Worm (Caenorhabditis elegans) whole organism, L2 larva: ENCODE measurements around the gene F41H10.4.

ENCODE experiments used
- C34F6.9 ChIP-seq: fragments of 150-350 bp; optimal IDR thresholded peaks from 2 replicates; lab custom pipeline; 2014; ENCODE audit warnings: missing biosample characterization, missing genetic modification characterization
- F13H6.1 ChIP-seq: sonication (generic microtip); optimal IDR thresholded peaks from 2 replicates; lab custom pipeline; 2016; ENCODE audit warnings: missing genetic modification characterization, missing compliant biosample characterization
- R02D3.7 ChIP-seq: fragments of 150-350 bp; optimal IDR thresholded peaks from 2 replicates; lab custom pipeline; 2014; ENCODE audit warnings: missing biosample characterization, missing genetic modification characterization
- Y55F3AM.14 ChIP-seq: fragments of 200-800 bp; sonication (Bioruptor generic); optimal IDR thresholded peaks from 2 replicates; lab custom pipeline; 2018; ENCODE audit warnings: mild to moderate bottlenecking, missing genetic modification characterization, missing compliant biosample characterization
- blmp-1 ChIP-seq: sonication (generic microtip); optimal IDR thresholded peaks from 2 replicates; lab custom pipeline; 2017; ENCODE audit warnings: missing genetic modification characterization, mild to moderate bottlenecking, missing compliant biosample characterization, antibody characterized with exemption, moderate library complexity; ENCODE audit not compliant: insufficient read depth
- crh-2 ChIP-seq: sonication (generic microtip); optimal IDR thresholded peaks from 2 replicates; lab custom pipeline; 2017; ENCODE audit warnings: missing biosample characterization, missing genetic modification characterization
- dmd-4 ChIP-seq: sonication (generic microtip); optimal IDR thresholded peaks from 2 replicates; lab custom pipeline; 2017; ENCODE audit warnings: missing biosample characterization, missing genetic modification characterization
- elt-1 ChIP-seq: fragments of 150-350 bp; optimal IDR thresholded peaks from 2 replicates; lab custom pipeline; 2014; ENCODE audit warnings: missing biosample characterization, missing genetic modification characterization
- elt-3 ChIP-seq: sonication (generic microtip); optimal IDR thresholded peaks from 2 replicates; lab custom pipeline; 2017; ENCODE audit warnings: missing biosample characterization, missing genetic modification characterization
- gmeb-1 ChIP-seq: fragments of 150-350 bp; optimal IDR thresholded peaks from 2 replicates; lab custom pipeline; 2014; ENCODE audit warnings: missing biosample characterization, missing genetic modification characterization
- lin-13 ChIP-seq: fragments of 150-350 bp; optimal IDR thresholded peaks from 2 replicates; lab custom pipeline; 2014; ENCODE audit warnings: missing biosample characterization, missing genetic modification reagents, missing genetic modification characterization
- lin-39 ChIP-seq: fragments of 150-350 bp; optimal IDR thresholded peaks from 2 replicates; lab custom pipeline; 2014; ENCODE audit warnings: missing biosample characterization, missing genetic modification reagents, missing genetic modification characterization
- lsy-2 ChIP-seq, 2 experiments: fragments of 150-350 bp in 1 of 2; sonication (generic microtip) in 1 of 2; optimal IDR thresholded peaks; 2 replicates each; lab custom pipeline; 2014 to 2017; ENCODE audit warnings: missing biosample characterization in 2 of 2, missing genetic modification characterization in 2 of 2
- mdl-1 ChIP-seq, 2 experiments: fragments of 150-350 bp in 1 of 2; sonication (generic microtip) in 1 of 2; optimal IDR thresholded peaks; 2 replicates each; lab custom pipeline; 2017; ENCODE audit warnings: missing biosample characterization in 2 of 2, missing genetic modification characterization in 2 of 2
- nhr-10 ChIP-seq: sonication (generic microtip); optimal IDR thresholded peaks from 2 replicates; lab custom pipeline; 2017; ENCODE audit warnings: missing biosample characterization, missing genetic modification characterization
- nhr-11 ChIP-seq: fragments of 150-350 bp; optimal IDR thresholded peaks from 2 replicates; lab custom pipeline; 2014; ENCODE audit warnings: missing biosample characterization, missing genetic modification characterization
- nhr-12 ChIP-seq: fragments of 150-350 bp; optimal IDR thresholded peaks from 2 replicates; lab custom pipeline; 2014; ENCODE audit warnings: missing biosample characterization, missing genetic modification characterization
- nhr-129 ChIP-seq: fragments of 150-350 bp; optimal IDR thresholded peaks from 2 replicates; lab custom pipeline; 2014; ENCODE audit warnings: missing biosample characterization, missing genetic modification characterization
- nhr-21 ChIP-seq: fragments of 150-350 bp; optimal IDR thresholded peaks from 2 replicates; lab custom pipeline; 2014; ENCODE audit warnings: missing biosample characterization, missing genetic modification characterization
- nhr-23 ChIP-seq: fragments of 150-350 bp; optimal IDR thresholded peaks from 2 replicates; lab custom pipeline; 2014; ENCODE audit warnings: missing biosample characterization, missing genetic modification reagents, missing genetic modification characterization
- nhr-237 ChIP-seq: fragments of 150-350 bp; optimal IDR thresholded peaks from 2 replicates; lab custom pipeline; 2014; ENCODE audit warnings: missing biosample characterization, missing genetic modification characterization
- nhr-25 ChIP-seq: fragments of 150-350 bp; sonication (generic microtip); optimal IDR thresholded peaks from 3 replicates; lab custom pipeline; 2014; ENCODE audit warnings: missing biosample characterization, missing genetic modification characterization
- sma-3 ChIP-seq: sonication (generic microtip); optimal IDR thresholded peaks from 2 replicates; lab custom pipeline; 2016; ENCODE audit warnings: missing genetic modification reagents, missing genetic modification characterization, missing compliant biosample characterization
- sma-9 ChIP-seq, 2 experiments: fragments of 150-350 bp in 1 of 2; sonication (generic microtip) in 1 of 2; optimal IDR thresholded peaks; 2 replicates each; lab custom pipeline; 2014 to 2016; ENCODE audit warnings: missing genetic modification characterization in 2 of 2, mild to moderate bottlenecking in 1 of 2, missing biosample characterization in 1 of 2, missing compliant biosample characterization in 1 of 2, missing genetic modification reagents in 1 of 2, moderate library complexity in 1 of 2
- unc-62 ChIP-seq: fragments of 150-350 bp; optimal IDR thresholded peaks from 2 replicates; lab custom pipeline; 2014; ENCODE audit warnings: missing biosample characterization, missing genetic modification reagents, missing genetic modification characterization
- zag-1 ChIP-seq: fragments of 150-350 bp; optimal IDR thresholded peaks from 2 replicates; lab custom pipeline; 2014; ENCODE audit warnings: missing biosample characterization, missing genetic modification characterization
- ztf-1 ChIP-seq: fragments of 200-800 bp; sonication (Bioruptor generic); conservative IDR thresholded peaks from 2 replicates; pipeline ENCODE4 v1.3.6; 2022; ENCODE audit warnings: missing genetic modification characterization, missing compliant biosample characterization
- ztf-4 ChIP-seq: fragments of 150-350 bp; optimal IDR thresholded peaks from 2 replicates; lab custom pipeline; 2014; ENCODE audit warnings: missing biosample characterization, missing genetic modification characterization

Gene F41H10.4

DNA sequence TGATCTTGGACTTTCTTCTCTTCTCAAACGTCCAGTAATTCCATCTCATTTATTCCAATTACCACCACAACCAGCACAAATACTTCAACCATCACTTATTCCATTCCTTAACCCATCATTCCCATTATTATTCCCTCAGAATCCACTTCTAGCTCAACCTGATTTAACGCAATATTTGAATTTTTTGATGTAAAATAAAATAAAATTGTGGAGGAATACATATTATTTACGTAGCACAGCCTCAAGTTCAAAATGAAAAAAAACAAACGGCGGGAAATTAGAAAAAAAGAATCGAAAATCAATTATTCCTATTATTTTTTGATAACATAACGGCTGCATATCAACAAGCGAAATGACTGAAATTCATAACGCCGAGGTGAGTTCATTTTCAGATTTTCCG, 41.0 kb downstream of the F41H10.4 start, which contains the start of gene ZK616.61:
ZK616.61 (plus strand) TSS at position 301 of the 400 bp plus-strand sequence.
- no peak for TF ChIP-seq sma-3 (GFP tag; lab: Kevin White, UChicago)
- no peak for TF ChIP-seq nhr-23
- no peak for TF ChIP-seq Y55F3AM.14 (GFP tag; lab: Kevin White, UChicago)

DNA sequence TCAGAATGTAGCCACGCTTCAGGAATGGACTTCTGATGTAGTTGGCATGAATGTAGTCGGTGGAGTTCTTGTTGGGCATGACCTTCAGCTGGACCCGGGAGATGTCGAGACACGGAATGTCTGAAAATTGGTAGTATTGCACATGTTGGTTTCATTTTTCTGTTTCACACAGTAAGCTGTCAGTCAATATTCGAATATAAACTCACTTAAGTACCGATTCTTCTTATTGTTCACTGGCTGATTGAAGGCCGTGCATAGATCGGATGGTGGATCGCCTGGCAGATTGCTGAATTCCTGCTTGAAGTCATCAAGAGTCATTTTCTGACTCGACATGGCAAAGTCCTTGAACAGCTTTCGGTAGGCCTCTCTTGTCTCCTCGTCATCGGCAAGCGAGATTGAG, 44.8 kb downstream of the F41H10.4 start:
- no peak for TF ChIP-seq nhr-21 (tag; lab: Kevin White, UChicago)
- no peak for TF ChIP-seq F13H6.1
- TF ChIP-seq ztf-1 = no peak

DNA sequence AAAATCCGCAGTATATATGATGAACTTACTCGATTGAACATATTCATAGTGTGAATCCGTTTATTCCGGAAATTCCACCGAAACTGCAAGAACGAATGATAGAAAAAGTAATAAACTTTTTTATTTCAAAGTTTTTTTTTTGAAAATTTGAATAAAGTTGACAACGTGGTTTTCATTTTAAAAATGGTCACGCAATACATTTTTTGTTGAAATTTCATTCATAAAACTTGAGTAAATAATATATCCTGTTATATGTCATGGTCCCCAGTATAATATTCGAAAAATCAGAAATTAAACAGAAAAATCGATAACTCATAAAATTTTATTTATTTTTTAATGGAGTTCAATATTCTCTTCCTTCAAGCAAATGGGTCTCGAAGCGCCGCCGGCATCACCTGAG, 46.8 kb downstream of the F41H10.4 start, which contains the start of gene ZK616.65:
ZK616.65 (minus strand) TSS at position 101 of the 400 bp plus-strand sequence.
- TF ChIP-seq blmp-1 (no peak), nhr-237 (tag; lab: Kevin White, UChicago) (no peak), ztf-4 (tag; lab: Kevin White, UChicago) (no peak), crh-2 (tag; lab: Kevin White, UChicago) (no peak), nhr-25 (tag; lab: Kevin White, UChicago) (no peak), nhr-129 (tag; lab: Kevin White, UChicago) (no peak), C34F6.9 (tag; lab: Kevin White, UChicago) (no peak), zag-1 (tag; lab: Kevin White, UChicago) (no peak)
- TF ChIP-seq, all 48 proteins: peak for 0

- TF ChIP-seq unc-62 (no peak), nhr-21 (tag; lab: Kevin White, UChicago) (no peak), nhr-12 (no peak), sma-9 (GFP tag; optimal IDR thresholded peaks at IDR 0.05; lab: Kevin White, UChicago) (no peak), sma-9 (tag; optimal IDR thresholded peaks at IDR 0.05; lab: Kevin White, UChicago) (no peak), dmd-4 (tag; lab: Kevin White, UChicago) (no peak), lsy-2 (tag; optimal IDR thresholded peaks at IDR 0.05; lab: Kevin White, UChicago) (no peak), lin-39 (no peak), zag-1 (tag; lab: Kevin White, UChicago) (no peak), mdl-1 (tag; optimal IDR thresholded peaks at IDR 0.05; lab: Kevin White, UChicago) (no peak), nhr-11 (tag; lab: Kevin White, UChicago) (no peak), sma-3 (GFP tag; lab: Kevin White, UChicago) (no peak), F13H6.1 (no peak)
Measured at ce11 chrIV:5411641-5412337, 47.4 kb downstream of the F41H10.4 start, which contains the start of gene ZK616.8. Gene ZK616.8, minus strand, starts transcription at chrIV:5412193.

- no peak for TF ChIP-seq ztf-1
- TF ChIP-seq sma-9 (GFP tag; optimal IDR thresholded peaks at IDR 0.05; lab: Kevin White, UChicago) = no peak
- no peak for TF ChIP-seq sma-9 (tag; optimal IDR thresholded peaks at IDR 0.05; lab: Kevin White, UChicago)
- no peak for TF ChIP-seq unc-62
- no peak for TF ChIP-seq elt-3 (tag; lab: Kevin White, UChicago)
- TF ChIP-seq R02D3.7 (tag; lab: Kevin White, UChicago) = no peak
- TF ChIP-seq gmeb-1 (tag; lab: Kevin White, UChicago) = no peak
- no peak for TF ChIP-seq elt-1 (tag; lab: Kevin White, UChicago)
- no peak for TF ChIP-seq lin-13 (GFP tag; lab: Kevin White, UChicago)
- TF ChIP-seq blmp-1 = no peak
- TF ChIP-seq nhr-10 = no peak
- no peak for TF ChIP-seq lin-39
- TF ChIP-seq nhr-11 (tag; lab: Kevin White, UChicago) = no peak
Measured at ce11 chrIV:5415696-5416095, 51.3 kb downstream of the F41H10.4 start, which contains the start of gene spp-7. Gene spp-7, minus strand, starts transcription at chrIV:5415796.
